Fruit fly (Drosophila melanogaster) whole organism, embryonic: ENCODE data around the gene CheB93b.

Source experiments
- CG10431 ChIP-seq: fragments of 200-800 bp; sonication (Bioruptor generic); optimal IDR thresholded peaks from 3 replicates; lab custom pipeline; 2018; ENCODE audit warnings: missing biosample characterization, mild to moderate bottlenecking, missing genetic modification characterization
- CG11247 ChIP-seq: fragments of 200-800 bp; sonication (Bioruptor generic); IDR thresholded peaks from 2 replicates; pipeline ENCODE4 v1.3.6; 2022; ENCODE audit warnings: missing biosample characterization, missing genetic modification characterization
- CG14050 ChIP-seq: fragments of 200-800 bp; sonication (Bioruptor generic); IDR thresholded peaks from 3 replicates; pipeline ENCODE4 v1.3.6; 2022; ENCODE audit warnings: missing biosample characterization, missing genetic modification characterization
- CG14860 ChIP-seq: fragments of 200-800 bp; sonication (Bioruptor generic); IDR thresholded peaks from 3 replicates; pipeline ENCODE4 v1.3.6; 2022; ENCODE audit warnings: missing biosample characterization, missing genetic modification characterization; ENCODE audit not compliant: partially characterized antibody
- CG1602 ChIP-seq: fragments of 200-800 bp; sonication (Bioruptor generic); optimal IDR thresholded peaks from 3 replicates; lab custom pipeline; 2016; ENCODE audit warnings: missing biosample characterization, missing genetic modification characterization
- CG17802 ChIP-seq: fragments of 200-800 bp; sonication (Bioruptor generic); optimal IDR thresholded peaks from 2 replicates; lab custom pipeline; 2018; ENCODE audit warnings: missing biosample characterization, mild to moderate bottlenecking, missing genetic modification characterization, moderate library complexity
- CG18599 ChIP-seq: fragments of 200-800 bp; sonication (Bioruptor generic); optimal IDR thresholded peaks from 3 replicates; lab custom pipeline; 2017; ENCODE audit warnings: missing biosample characterization, missing genetic modification characterization, mild to moderate bottlenecking, moderate library complexity, missing genetic modification reagents
- CG18764 ChIP-seq: fragments of 200-800 bp; sonication (Bioruptor generic); optimal IDR thresholded peaks from 3 replicates; lab custom pipeline; 2016; ENCODE audit warnings: missing biosample characterization, missing genetic modification characterization
- CG2199 ChIP-seq: fragments of 200-800 bp; sonication (Bioruptor generic); IDR thresholded peaks from 3 replicates; pipeline ENCODE4 v1.3.6; 2022; ENCODE audit warnings: missing biosample characterization, missing genetic modification characterization
- CG31365 ChIP-seq: fragments of 200-800 bp; sonication (Bioruptor generic); optimal IDR thresholded peaks from 2 replicates; lab custom pipeline; 2018; ENCODE audit warnings: missing biosample characterization, mild to moderate bottlenecking, missing genetic modification characterization
- CG32767 ChIP-seq: fragments of 200-800 bp; sonication (Bioruptor generic); IDR thresholded peaks from 2 replicates; pipeline ENCODE4 v1.3.6; 2022; ENCODE audit warnings: missing biosample characterization, missing genetic modification characterization
- CG42726 ChIP-seq: fragments of 200-800 bp; sonication (Bioruptor generic); IDR thresholded peaks from 2 replicates; pipeline ENCODE4 v1.3.6; 2022; ENCODE audit warnings: missing biosample characterization, missing genetic modification characterization; ENCODE audit not compliant: partially characterized antibody
- CG6175 ChIP-seq: fragments of 200-800 bp; sonication (Bioruptor generic); IDR thresholded peaks from 3 replicates; pipeline ENCODE4 v1.3.6; 2022; ENCODE audit warnings: missing biosample characterization, missing genetic modification characterization
- CG6654 ChIP-seq: fragments of 200-800 bp; sonication (Bioruptor generic); optimal IDR thresholded peaks from 2 replicates; lab custom pipeline; 2017; ENCODE audit warnings: missing biosample characterization, mild to moderate bottlenecking, missing genetic modification characterization
- CG8089 ChIP-seq: fragments of 200-800 bp; sonication (Bioruptor generic); optimal IDR thresholded peaks from 3 replicates; lab custom pipeline; 2016; ENCODE audit warnings: missing biosample characterization, missing genetic modification characterization
- CG9437 ChIP-seq: fragments of 200-800 bp; sonication (Bioruptor generic); optimal IDR thresholded peaks from 2 replicates; lab custom pipeline; 2018; ENCODE audit warnings: missing biosample characterization, mild to moderate bottlenecking, missing genetic modification characterization
- CG9797 ChIP-seq: fragments of 200-800 bp; sonication (Bioruptor generic); optimal IDR thresholded peaks from 3 replicates; lab custom pipeline; 2018; ENCODE audit warnings: missing biosample characterization, mild to moderate bottlenecking, missing genetic modification characterization
- ERR ChIP-seq: fragments of 200-800 bp; sonication (Bioruptor generic); optimal IDR thresholded peaks from 2 replicates; lab custom pipeline; 2016; ENCODE audit warnings: missing biosample characterization, missing genetic modification characterization
- Ets65A ChIP-seq: fragments of 200-800 bp; sonication (Bioruptor generic); peaks from one replicate; lab custom pipeline; 2016; ENCODE audit warnings: missing biosample characterization, missing genetic modification characterization
- H15 ChIP-seq: fragments of 200-800 bp; sonication (Bioruptor generic); IDR thresholded peaks from 3 replicates; pipeline ENCODE4 v1.3.6; 2022; ENCODE audit warnings: missing biosample characterization, missing genetic modification characterization
- Lhr ChIP-seq: fragments of 200-800 bp; sonication (Bioruptor generic); optimal IDR thresholded peaks from 3 replicates; lab custom pipeline; 2017; ENCODE audit warnings: mild to moderate bottlenecking, missing biosample characterization, missing genetic modification reagents, missing genetic modification characterization
- Lim3 ChIP-seq: fragments of 200-800 bp; sonication (Bioruptor generic); IDR thresholded peaks from 2 replicates; pipeline ENCODE4 v1.3.6; 2022; ENCODE audit warnings: missing biosample characterization, missing genetic modification characterization
- MESR4 ChIP-seq: fragments of 200-800 bp; sonication (Bioruptor generic); optimal IDR thresholded peaks from 2 replicates; lab custom pipeline; 2018; ENCODE audit warnings: missing biosample characterization, mild to moderate bottlenecking, missing genetic modification characterization, moderate library complexity
- NK7.1 ChIP-seq: fragments of 200-800 bp; sonication (Bioruptor generic); optimal IDR thresholded peaks from 3 replicates; lab custom pipeline; 2016; ENCODE audit warnings: missing biosample characterization, missing genetic modification characterization
- Neu2 ChIP-seq: fragments of 200-800 bp; sonication (Bioruptor generic); optimal IDR thresholded peaks from 3 replicates; lab custom pipeline; 2016; ENCODE audit warnings: missing biosample characterization, missing genetic modification characterization, borderline replicate concordance
- Oli ChIP-seq: fragments of 200-800 bp; sonication (Bioruptor generic); optimal IDR thresholded peaks from 2 replicates; lab custom pipeline; 2018; ENCODE audit warnings: missing biosample characterization, mild to moderate bottlenecking, missing genetic modification characterization, moderate library complexity
- Rx ChIP-seq: fragments of 200-800 bp; sonication (Bioruptor generic); IDR thresholded peaks from 2 replicates; pipeline ENCODE4 v1.3.6; 2022; ENCODE audit warnings: missing biosample characterization, missing genetic modification characterization
- Side ChIP-seq: fragments of 200-800 bp; sonication (Bioruptor generic); optimal IDR thresholded peaks from 2 replicates; lab custom pipeline; 2016; ENCODE audit warnings: missing biosample characterization, missing genetic modification characterization
- Ssrp ChIP-seq: fragments of 200-800 bp; sonication (Bioruptor generic); optimal IDR thresholded peaks from 2 replicates; lab custom pipeline; 2018; ENCODE audit warnings: missing biosample characterization, mild to moderate bottlenecking, missing genetic modification characterization, moderate library complexity
- Taf1 ChIP-seq: fragments of 200-800 bp; sonication (Bioruptor generic); IDR thresholded peaks from 2 replicates; pipeline ENCODE4 v1.3.6; 2022; ENCODE audit warnings: missing biosample characterization, missing genetic modification characterization
- Xrp1 ChIP-seq: fragments of 200-800 bp; sonication (Bioruptor generic); IDR thresholded peaks from 2 replicates; pipeline ENCODE4 v1.3.6; 2022; ENCODE audit warnings: missing biosample characterization, missing genetic modification characterization
- ash1 ChIP-seq: fragments of 200-800 bp; sonication (Bioruptor generic); optimal IDR thresholded peaks from 2 replicates; lab custom pipeline; 2018; ENCODE audit warnings: missing biosample characterization, mild to moderate bottlenecking, missing genetic modification characterization
- bcd ChIP-seq: fragments of 200-800 bp; sonication (Bioruptor generic); optimal IDR thresholded peaks from 2 replicates; lab custom pipeline; 2017; ENCODE audit warnings: missing biosample characterization, mild to moderate bottlenecking, missing genetic modification characterization
- caup ChIP-seq: fragments of 200-800 bp; sonication (Bioruptor generic); optimal IDR thresholded peaks from 3 replicates; lab custom pipeline; 2017; ENCODE audit warnings: missing biosample characterization, mild to moderate bottlenecking, missing genetic modification characterization, moderate library complexity; ENCODE audit not compliant: severe bottlenecking
- crol ChIP-seq: fragments of 200-800 bp; sonication (Bioruptor generic); IDR thresholded peaks from 2 replicates; pipeline ENCODE4 v1.3.6; 2022; ENCODE audit warnings: missing biosample characterization, missing genetic modification characterization
- ems ChIP-seq: fragments of 200-800 bp; sonication (Bioruptor generic); optimal IDR thresholded peaks from 3 replicates; lab custom pipeline; 2016; ENCODE audit warnings: missing biosample characterization, missing genetic modification characterization
- esg ChIP-seq: fragments of 200-800 bp; sonication (Bioruptor generic); conservative IDR thresholded peaks from 2 replicates; pipeline ENCODE4 v1.3.6; 2022; ENCODE audit warnings: missing biosample characterization, missing genetic modification characterization
- gsb ChIP-seq: fragments of 200-800 bp; sonication (Bioruptor generic); IDR thresholded peaks from 2 replicates; pipeline ENCODE4 v1.3.6; 2022; ENCODE audit warnings: missing biosample characterization, missing genetic modification characterization
- gt ChIP-seq: fragments of 200-800 bp; sonication (Bioruptor generic); IDR thresholded peaks from 2 replicates; pipeline ENCODE4 v1.3.6; 2022; ENCODE audit warnings: missing biosample characterization, missing genetic modification characterization
- ind ChIP-seq: fragments of 200-800 bp; sonication (Bioruptor generic); optimal IDR thresholded peaks from 3 replicates; lab custom pipeline; 2016; ENCODE audit warnings: missing biosample characterization, missing genetic modification characterization
- nerfin-1 ChIP-seq: fragments of 200-800 bp; sonication (Bioruptor generic); optimal IDR thresholded peaks from 3 replicates; lab custom pipeline; 2019; ENCODE audit warnings: missing biosample characterization, mild to moderate bottlenecking, missing genetic modification characterization, moderate library complexity
- pita ChIP-seq: fragments of 200-800 bp; sonication (Bioruptor generic); optimal IDR thresholded peaks from 2 replicates; lab custom pipeline; 2017; ENCODE audit warnings: missing biosample characterization, mild to moderate bottlenecking, missing genetic modification characterization
- pzg ChIP-seq: fragments of 200-800 bp; sonication (Bioruptor generic); optimal IDR thresholded peaks from 3 replicates; lab custom pipeline; 2018; ENCODE audit warnings: missing biosample characterization, mild to moderate bottlenecking, missing genetic modification characterization, moderate library complexity
- rib ChIP-seq: fragments of 200-800 bp; sonication (Bioruptor generic); IDR thresholded peaks from 2 replicates; pipeline ENCODE4 v1.3.6; 2022; ENCODE audit warnings: missing biosample characterization, missing genetic modification characterization
- run ChIP-seq: fragments of 200-800 bp; sonication (Bioruptor generic); optimal IDR thresholded peaks from 3 replicates; lab custom pipeline; 2018; ENCODE audit warnings: missing biosample characterization, mild to moderate bottlenecking, missing genetic modification characterization
- sqz ChIP-seq: fragments of 200-800 bp; sonication (Bioruptor generic); optimal IDR thresholded peaks from 3 replicates; lab custom pipeline; 2018; ENCODE audit warnings: missing biosample characterization, mild to moderate bottlenecking, missing genetic modification characterization
- sug ChIP-seq: fragments of 200-800 bp; optimal IDR thresholded peaks from 2 replicates; lab custom pipeline; 2019; ENCODE audit warnings: missing biosample characterization, mild to moderate bottlenecking, missing genetic modification characterization, moderate library complexity
- tin ChIP-seq: fragments of 200-800 bp; sonication (Bioruptor generic); optimal IDR thresholded peaks from 3 replicates; lab custom pipeline; 2016; ENCODE audit warnings: missing biosample characterization, missing genetic modification characterization
- toy ChIP-seq: fragments of 200-800 bp; sonication (Bioruptor generic); IDR thresholded peaks from 2 replicates; pipeline ENCODE4 v1.3.6; 2022; ENCODE audit warnings: missing biosample characterization, missing genetic modification characterization
- vfl ChIP-seq: fragments of 200-800 bp; sonication (Bioruptor generic); optimal IDR thresholded peaks from 2 replicates; lab custom pipeline; 2016; ENCODE audit warnings: missing biosample characterization, missing genetic modification characterization
- wdn ChIP-seq: fragments of 200-800 bp; sonication (Bioruptor generic); IDR thresholded peaks from 2 replicates; pipeline ENCODE4 v1.3.6; 2022; ENCODE audit warnings: missing biosample characterization, missing genetic modification characterization

Gene CheB93b

dm6 chr3R:21378595-21378994 lies 30.3 kb upstream of the CheB93b start, which contains the start of gene tin (continued):
- TF ChIP-seq Neu2 (GFP tag; lab: Kevin White, UChicago) = no peak
- peak; percentile 86 for TF ChIP-seq CG6175 (GFP tag; lab: Robert Waterston, UW)
- peak; percentile 96 for TF ChIP-seq H15 (GFP tag; lab: Robert Waterston, UW)
- TF ChIP-seq toy (GFP tag; lab: Robert Waterston, UW) = peak; percentile 86
- TF ChIP-seq CG32767 (GFP tag; lab: Robert Waterston, UW) = peak; percentile 96
- peak; percentile 14; the same call in 1 of the 3 replicates for TF ChIP-seq CG14860 (GFP tag; lab: Robert Waterston, UW)
- TF ChIP-seq pzg (GFP tag; lab: Kevin White, UChicago) = peak; percentile 2
- TF ChIP-seq bcd (GFP tag; lab: Kevin White, UChicago) = peak; percentile 88
- TF ChIP-seq CG18599 (GFP tag; lab: Kevin White, UChicago) = peak; percentile 94
- peak; percentile 95 for TF ChIP-seq CG14050 (GFP tag; lab: Robert Waterston, UW)
- TF ChIP-seq CG17802 (tag; lab: Kevin White, UChicago) = peak; percentile 66
- peak; percentile 50 for TF ChIP-seq CG31365 (tag; lab: Kevin White, UChicago)
- peak; percentile 81 for TF ChIP-seq wdn (GFP tag; lab: Robert Waterston, UW)
- TF ChIP-seq sqz (GFP tag; lab: Kevin White, UChicago) = peak; percentile 85
- TF ChIP-seq CG2199 = peak; percentile 95
- peak; percentile 94 for TF ChIP-seq CG11247
- TF ChIP-seq CG1602 (GFP tag; lab: Kevin White, UChicago) = peak; percentile 92
- TF ChIP-seq gsb = peak; percentile 89
- TF ChIP-seq Ssrp (tag; lab: Kevin White, UChicago) = peak; percentile 88
- TF ChIP-seq Oli (tag; lab: Kevin White, UChicago) = peak; percentile 89
- peak; percentile 55 for TF ChIP-seq CG6654 (GFP tag; lab: Kevin White, UChicago)
- TF ChIP-seq CG18764 (GFP tag; lab: Kevin White, UChicago) = peak; percentile 75
- peak; percentile 14 for TF ChIP-seq Side (GFP tag; lab: Kevin White, UChicago)
- TF ChIP-seq nerfin-1 (tag; lab: Kevin White, UChicago) = peak; percentile 98
- TF ChIP-seq gt = peak; percentile 88
- peak; percentile 40 for TF ChIP-seq CG9797 (GFP tag; lab: Kevin White, UChicago)
- TF ChIP-seq crol = peak; percentile 55
- peak; percentile 69 for TF ChIP-seq vfl (GFP tag; lab: Kevin White, UChicago)
- no peak for TF ChIP-seq pita (GFP tag; lab: Kevin White, UChicago)
- TF ChIP-seq CG10431 (GFP tag; lab: Kevin White, UChicago) = peak; percentile 67
- TF ChIP-seq MESR4 (GFP tag; lab: Kevin White, UChicago) = peak; percentile 42
- peak; percentile 83 for TF ChIP-seq ind (GFP tag; lab: Kevin White, UChicago)
- peak; percentile 90 for TF ChIP-seq run
- TF ChIP-seq Taf1 = peak; percentile 74
- TF ChIP-seq ash1 (GFP tag; lab: Kevin White, UChicago) = peak; percentile 62
- peak; percentile 91 for TF ChIP-seq caup (GFP tag; lab: Kevin White, UChicago)
- peak; percentile 84 for TF ChIP-seq sug
- TF ChIP-seq CG8089 (GFP tag; lab: Kevin White, UChicago) = no peak
- TF ChIP-seq ERR (GFP tag; lab: Kevin White, UChicago) = peak; percentile 13
- peak; percentile 99 for TF ChIP-seq Xrp1 (GFP tag; lab: Robert Waterston, UW)
- TF ChIP-seq esg (GFP tag; lab: Robert Waterston, UW) = peak; percentile 92
- no peak for TF ChIP-seq NK7.1 (GFP tag; lab: Kevin White, UChicago)
- TF ChIP-seq Ets65A (GFP tag; lab: Kevin White, UChicago) = peak; percentile 89
- peak; percentile 89 for TF ChIP-seq Rx (GFP tag; lab: Robert Waterston, UW)
- TF ChIP-seq ems (GFP tag; lab: Kevin White, UChicago) = peak; percentile 56
- TF ChIP-seq CG9437 (GFP tag; lab: Kevin White, UChicago) = peak; percentile 80
- peak; percentile 93 for TF ChIP-seq tin (GFP tag; lab: Kevin White, UChicago)
- TF ChIP-seq Lhr (GFP tag; lab: Kevin White, UChicago) = peak; percentile 83
- TF ChIP-seq CG42726 (GFP tag; lab: Robert Waterston, UW) = no peak
- peak; percentile 81 for TF ChIP-seq rib (GFP tag; lab: Robert Waterston, UW)
- peak; percentile 59; the same call in 1 of the 2 replicates for TF ChIP-seq Lim3 (GFP tag; lab: Robert Waterston, UW)
